Fruit fly (Drosophila melanogaster) whole organism, wandering third instar larva: ENCODE measurements around the gene bgm.

Experiments used
- h ChIP-seq: fragments of 200-800 bp; sonication (Bioruptor generic); optimal IDR thresholded peaks from 3 replicates; lab custom pipeline; 2016; ENCODE audit warnings: missing biosample characterization, mild to moderate bottlenecking, missing genetic modification characterization
- tai ChIP-seq: sonication (Bioruptor generic); optimal IDR thresholded peaks from 2 replicates; lab custom pipeline; 2016; ENCODE audit warnings: missing biosample characterization, missing genetic modification characterization

dm6 chr2L:14031439-14031838 lies 18.6 kb downstream of the bgm start, which contains the start of gene CG18095:
- TF ChIP-seq tai (no peak), h (GFP tag; lab: Kevin White, UChicago) (no peak)
